Fruit fly (Drosophila melanogaster) whole organism, pupa: ENCODE measurements around the gene Pka-C3.
A peak's percentile ranks its signal among the peaks of the same experiment; 100 is the strongest.

Experiments used
- CG10348 ChIP-seq: fragments of 200-800 bp; sonication (Bioruptor generic); IDR thresholded peaks from 2 replicates; pipeline ENCODE4 v1.3.6; 2022; ENCODE audit warnings: missing biosample characterization, missing genetic modification characterization
- CG12605 ChIP-seq: fragments of 200-800 bp; sonication (Bioruptor generic); IDR thresholded peaks from 2 replicates; pipeline ENCODE4 v1.3.6; 2022; ENCODE audit warnings: missing biosample characterization, missing genetic modification characterization
- CG13204 ChIP-seq: fragments of 200-800 bp; sonication (Bioruptor generic); optimal IDR thresholded peaks from 2 replicates; lab custom pipeline; 2018; ENCODE audit warnings: missing biosample characterization, mild to moderate bottlenecking, missing genetic modification characterization, moderate library complexity
- CG14655 ChIP-seq: fragments of 200-800 bp; sonication (Bioruptor generic); optimal IDR thresholded peaks from 3 replicates; lab custom pipeline; 2017; ENCODE audit warnings: mild to moderate bottlenecking, missing biosample characterization, missing genetic modification reagents, missing genetic modification characterization
- CG15710 ChIP-seq: fragments of 200-800 bp; sonication (Bioruptor generic); optimal IDR thresholded peaks from 2 replicates; lab custom pipeline; 2018; ENCODE audit warnings: missing biosample characterization, mild to moderate bottlenecking, missing genetic modification characterization, moderate library complexity
- CG17806 ChIP-seq: fragments of 200-800 bp; sonication (Bioruptor generic); optimal IDR thresholded peaks from 2 replicates; lab custom pipeline; 2018; ENCODE audit warnings: missing biosample characterization, mild to moderate bottlenecking, missing genetic modification characterization, moderate library complexity
- CG32121 ChIP-seq: fragments of 200-800 bp; sonication (Bioruptor generic); IDR thresholded peaks from 2 replicates; pipeline ENCODE4 v1.3.6; 2022; ENCODE audit warnings: missing biosample characterization, missing genetic modification characterization
- CG34367 ChIP-seq: fragments of 200-800 bp; sonication (Bioruptor generic); optimal IDR thresholded peaks from 2 replicates; lab custom pipeline; 2018; ENCODE audit warnings: missing biosample characterization, mild to moderate bottlenecking, missing genetic modification characterization
- CG4496 ChIP-seq: fragments of 200-800 bp; sonication (Bioruptor generic); IDR thresholded peaks from 3 replicates; pipeline ENCODE4 v1.3.6; 2022; ENCODE audit warnings: missing biosample characterization, missing genetic modification characterization
- CG8159 ChIP-seq: fragments of 200-800 bp; sonication (Bioruptor generic); optimal IDR thresholded peaks from 3 replicates; lab custom pipeline; 2018; ENCODE audit warnings: missing biosample characterization, mild to moderate bottlenecking, missing genetic modification characterization, moderate library complexity
- CG8301 ChIP-seq: fragments of 200-800 bp; sonication (Bioruptor generic); optimal IDR thresholded peaks from 2 replicates; lab custom pipeline; 2018; ENCODE audit warnings: missing biosample characterization, mild to moderate bottlenecking, missing genetic modification characterization
- CG9948 ChIP-seq: fragments of 200-800 bp; sonication (Bioruptor generic); optimal IDR thresholded peaks from 2 replicates; lab custom pipeline; 2018; ENCODE audit warnings: missing biosample characterization, mild to moderate bottlenecking, missing genetic modification characterization, moderate library complexity
- D1 ChIP-seq: fragments of 200-800 bp; sonication (Bioruptor generic); optimal IDR thresholded peaks from 2 replicates; lab custom pipeline; 2018; ENCODE audit warnings: missing biosample characterization, mild to moderate bottlenecking, missing genetic modification characterization, moderate library complexity
- EcR ChIP-seq: fragments of 200-800 bp; sonication (Bioruptor generic); optimal IDR thresholded peaks from 3 replicates; lab custom pipeline; 2019; ENCODE audit warnings: missing biosample characterization, missing genetic modification characterization, mild to moderate bottlenecking, moderate library complexity, missing genetic modification reagents
- Ets98B ChIP-seq: fragments of 200-800 bp; sonication (Bioruptor generic); IDR thresholded peaks from 2 replicates; pipeline ENCODE4 v1.3.6; 2022; ENCODE audit warnings: missing biosample characterization, missing genetic modification characterization
- Pif1A ChIP-seq: fragments of 200-800 bp; sonication (Bioruptor generic); optimal IDR thresholded peaks from 3 replicates; lab custom pipeline; 2016; ENCODE audit warnings: missing biosample characterization, missing genetic modification characterization
- Pif1B ChIP-seq: fragments of 200-800 bp; sonication (Bioruptor generic); optimal IDR thresholded peaks from 3 replicates; lab custom pipeline; 2016; ENCODE audit warnings: missing biosample characterization, missing genetic modification characterization
- Snoo ChIP-seq: fragments of 200-800 bp; sonication (Bioruptor generic); optimal IDR thresholded peaks from 3 replicates; lab custom pipeline; 2017; ENCODE audit warnings: missing biosample characterization, mild to moderate bottlenecking, missing genetic modification characterization, inconsistent platforms
- fd96Ca ChIP-seq: fragments of 200-800 bp; sonication (Bioruptor generic); IDR thresholded peaks from 3 replicates; pipeline ENCODE4 v1.3.6; 2022; ENCODE audit warnings: missing biosample characterization, missing genetic modification characterization
- gl ChIP-seq: fragments of 200-800 bp; sonication (Bioruptor generic); optimal IDR thresholded peaks from 2 replicates; lab custom pipeline; 2018; ENCODE audit warnings: missing biosample characterization, mild to moderate bottlenecking, missing genetic modification characterization
- rn ChIP-seq: fragments of 200-800 bp; sonication (Bioruptor generic); IDR thresholded peaks from 2 replicates; pipeline ENCODE4 v1.3.6; 2022; ENCODE audit warnings: missing biosample characterization, missing genetic modification characterization

The Pka-C3 gene

DNA sequence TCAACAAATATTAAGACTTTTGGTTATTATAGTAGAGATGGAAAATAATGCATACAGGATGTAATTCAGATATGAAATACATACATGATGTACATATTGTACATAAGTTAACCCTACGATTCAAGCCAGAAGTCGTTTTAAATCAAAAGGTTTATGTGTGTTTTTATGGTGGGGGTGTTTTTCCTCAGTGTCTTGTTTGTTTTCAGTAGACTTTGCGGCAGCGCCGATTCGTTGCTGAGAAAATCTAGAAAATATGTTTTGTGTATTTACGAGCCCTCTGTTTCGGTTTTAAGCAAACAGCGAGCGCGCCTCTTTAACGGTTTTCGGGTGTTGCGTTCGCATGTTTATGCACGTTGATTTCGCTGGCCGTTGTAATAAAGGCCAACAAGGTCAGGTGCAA, 705 bp downstream of the Pka-C3 start:
- TF ChIP-seq CG15710 (tag; lab: Kevin White, UChicago) (no peak), gl (tag; lab: Kevin White, UChicago) (no peak), CG9948 (tag; lab: Kevin White, UChicago) (no peak), CG13204 (no peak), CG8301 (tag; lab: Kevin White, UChicago) (no peak)

DNA sequence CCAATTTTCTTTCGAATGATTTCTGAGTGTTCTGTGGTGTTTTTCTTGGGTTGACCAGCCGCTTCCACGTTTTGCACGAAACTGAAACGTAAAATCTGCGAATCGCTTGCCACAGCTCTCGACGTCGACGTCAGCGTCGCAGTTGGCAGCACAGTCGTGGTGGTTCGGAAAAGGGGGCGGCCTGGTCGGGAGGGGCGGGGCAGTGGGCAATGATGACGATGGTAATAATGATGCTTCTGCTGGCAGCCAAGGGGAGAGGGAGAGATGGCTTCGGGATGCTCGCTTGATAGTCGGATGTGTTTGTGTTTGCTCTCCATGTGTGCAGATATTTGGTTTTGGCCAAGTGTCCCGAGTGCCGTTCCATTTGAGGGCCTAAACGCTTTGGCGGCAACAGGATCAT, 1.7 kb downstream of the Pka-C3 start:
- TF ChIP-seq CG12605 (GFP tag; lab: Robert Waterston, UW) (peak; percentile 45; the same call in 1 of the 2 replicates), CG8301 (tag; lab: Kevin White, UChicago) (no peak), CG14655 (GFP tag; lab: Kevin White, UChicago) (no peak), rn (GFP tag; lab: Robert Waterston, UW) (no peak), Snoo (tag; lab: Kevin White, UChicago) (no peak), CG4496 (peak; percentile 75), CG13204 (peak; percentile 75), fd96Ca (no peak), D1 (no peak), CG10348 (GFP tag; lab: Robert Waterston, UW) (0 out of 2 replicates have a peak, but pooled peaks have one; percentile 13), Pif1B (GFP tag; lab: Kevin White, UChicago) (no peak), CG8159 (tag; lab: Kevin White, UChicago) (no peak), CG34367 (tag; lab: Kevin White, UChicago) (no peak), CG15710 (tag; lab: Kevin White, UChicago) (no peak), EcR (GFP tag; lab: Kevin White, UChicago) (peak; percentile 28), CG17806 (tag; lab: Kevin White, UChicago) (no peak), CG32121 (GFP tag; lab: Robert Waterston, UW) (peak; percentile 56)

DNA sequence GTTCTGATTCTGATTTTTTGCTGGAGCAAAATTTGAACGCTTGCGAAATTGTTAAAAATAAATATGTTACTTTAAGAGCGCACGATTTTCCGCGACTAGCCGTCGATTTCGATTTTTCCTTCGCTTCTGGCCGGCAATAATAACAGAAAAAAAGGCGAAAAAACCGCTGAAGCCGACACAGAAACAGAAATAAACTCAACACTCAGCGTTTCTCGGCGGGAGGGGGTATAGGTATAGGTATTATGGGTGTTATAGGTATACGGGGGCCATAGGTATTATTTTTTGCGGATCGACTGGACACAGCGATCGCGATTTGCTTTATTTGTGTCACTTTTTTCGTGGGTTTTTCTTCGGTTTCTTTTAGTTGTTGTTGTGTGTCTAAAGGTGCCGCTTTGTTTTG, 2.3 kb downstream of the Pka-C3 start:
- peak; percentile 13; the same call in 1 of the 3 replicates for TF ChIP-seq fd96Ca
- no peak for TF ChIP-seq CG14655 (GFP tag; lab: Kevin White, UChicago)
- TF ChIP-seq, all 21 proteins: peak for 1

- TF ChIP-seq CG34367 (tag; lab: Kevin White, UChicago): peak; percentile 83
- TF ChIP-seq CG8301 (tag; lab: Kevin White, UChicago): peak; percentile 92
- TF ChIP-seq CG32121 (GFP tag; lab: Robert Waterston, UW): peak; percentile 95
- peak; percentile 90 for TF ChIP-seq CG14655 (GFP tag; lab: Kevin White, UChicago)
- TF ChIP-seq D1: no peak
- TF ChIP-seq CG9948 (tag; lab: Kevin White, UChicago): peak; percentile 76
- TF ChIP-seq fd96Ca: peak; percentile 91
- peak; percentile 95 for TF ChIP-seq Snoo (tag; lab: Kevin White, UChicago)
- TF ChIP-seq Pif1A: peak; percentile 78
- peak; percentile 96 for TF ChIP-seq Ets98B (GFP tag; lab: Robert Waterston, UW)
- TF ChIP-seq CG17806 (tag; lab: Kevin White, UChicago): no peak
- peak; percentile 88 for TF ChIP-seq CG15710 (tag; lab: Kevin White, UChicago)
- peak; percentile 87 for TF ChIP-seq Pif1B (GFP tag; lab: Kevin White, UChicago)
- peak; percentile 81 for TF ChIP-seq CG10348 (GFP tag; lab: Robert Waterston, UW)
- peak; percentile 86 for TF ChIP-seq CG8159 (tag; lab: Kevin White, UChicago)
- TF ChIP-seq rn (GFP tag; lab: Robert Waterston, UW): peak; percentile 88
- peak; percentile 97 for TF ChIP-seq CG4496
- TF ChIP-seq gl (tag; lab: Kevin White, UChicago): no peak
- TF ChIP-seq EcR (GFP tag; lab: Kevin White, UChicago): no peak
- peak; percentile 68 for TF ChIP-seq CG13204
- TF ChIP-seq CG12605 (GFP tag; lab: Robert Waterston, UW): peak; percentile 90
Measured at dm6 chr3L:15940823-15941222, 13.8 kb downstream of the Pka-C3 start.

DNA sequence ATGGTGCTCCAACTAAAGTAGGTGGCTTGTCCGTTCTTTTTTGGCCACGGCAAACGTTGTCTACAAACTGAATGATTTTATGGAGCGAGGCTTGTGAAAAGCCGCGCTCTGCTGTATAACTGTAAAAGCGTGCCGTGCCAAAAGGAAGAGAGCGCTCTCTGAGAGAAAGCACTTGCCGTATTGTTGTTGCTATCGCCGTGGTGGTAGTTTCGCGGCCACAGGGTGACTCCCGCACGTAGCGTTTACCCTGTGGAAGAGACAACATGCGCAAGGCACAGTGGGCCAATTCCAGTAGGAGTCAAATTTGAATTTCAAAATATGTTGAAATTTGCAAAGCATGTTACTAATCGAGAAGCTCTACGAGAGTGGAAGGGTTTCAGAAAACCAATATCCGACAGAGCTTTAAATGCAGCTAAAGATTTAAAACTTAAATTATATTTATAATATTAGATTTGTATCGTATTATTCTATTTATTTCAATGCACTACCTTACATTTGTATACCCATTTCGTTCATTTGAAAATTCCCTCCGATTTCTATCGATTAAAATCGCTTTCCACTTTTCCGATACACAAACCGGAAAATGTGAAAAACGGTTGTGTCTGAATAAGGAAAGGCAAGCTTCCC, 29.7 kb downstream of the Pka-C3 start, which contains the start of gene sff:
TSS of gene sff (minus strand) at position 51 of the 627 bp plus-strand sequence.
- TF ChIP-seq CG34367 (tag; lab: Kevin White, UChicago) (peak; percentile 16), CG12605 (GFP tag; lab: Robert Waterston, UW) (peak; percentile 46; the same call in 1 of the 2 replicates), Ets98B (GFP tag; lab: Robert Waterston, UW) (peak; percentile 69), EcR (GFP tag; lab: Kevin White, UChicago) (no peak), CG15710 (tag; lab: Kevin White, UChicago) (peak; percentile 55), D1 (no peak), rn (GFP tag; lab: Robert Waterston, UW) (peak; percentile 45; the same call in 1 of the 2 replicates), CG17806 (tag; lab: Kevin White, UChicago) (peak; percentile 37), CG4496 (peak; percentile 85), CG14655 (GFP tag; lab: Kevin White, UChicago) (peak; percentile 72), CG8159 (tag; lab: Kevin White, UChicago) (peak; percentile 48), CG10348 (GFP tag; lab: Robert Waterston, UW) (no peak), fd96Ca (peak; percentile 77; the same call in 2 of the 3 replicates), CG9948 (tag; lab: Kevin White, UChicago) (peak; percentile 29), gl (tag; lab: Kevin White, UChicago) (peak; percentile 6), CG32121 (GFP tag; lab: Robert Waterston, UW) (peak; percentile 68), Pif1A (peak; percentile 65), CG8301 (tag; lab: Kevin White, UChicago) (peak; percentile 57), Pif1B (GFP tag; lab: Kevin White, UChicago) (peak; percentile 10), Snoo (tag; lab: Kevin White, UChicago) (peak; percentile 4), CG13204 (no peak)
